Fruit fly (Drosophila melanogaster): ENCODE measurements around the gene Gr89a.

- TF ChIP-seq h (GFP tag; optimal IDR thresholded peaks at IDR 0.05), result no peak
- TF ChIP-seq pan (optimal IDR thresholded peaks at IDR 0.05), result no peak
- TF ChIP-seq psq (GFP tag; optimal IDR thresholded peaks at IDR 0.05), result no peak
- TF ChIP-seq CG9705 (GFP tag; optimal IDR thresholded peaks at IDR 0.05), result no peak
- no peak for TF ChIP-seq Hr78 (GFP tag; optimal IDR thresholded peaks at IDR 0.05)
Measured at dm6 chr3R:16455875-16456274, 42.9 kb downstream of the Gr89a start, which contains the start of gene CG14883.

Data from whole organism, wandering third instar larva.